Worm (Caenorhabditis elegans): Measurements from ENCODE around the gene srw-13.
"Not testable (repeated sequence)": the region's sequence is repeated elsewhere in the genome, so short reads cannot be mapped to it uniquely, and the experiment has no call there.

- not testable (repeated sequence) for TF ChIP-seq pha-4, mls-2 (tag; optimal IDR thresholded peaks at IDR 0.05)
These were observed 18.0 kb downstream of the srw-13 start, which contains the start of gene srd-28 for ce11 chrV:15250304-15250703.

Measured in whole organism, mixed stage, embryonic.